Worm (Caenorhabditis elegans): ENCODE results near the gene C33F10.11.

The C33F10.11 gene

DNA sequence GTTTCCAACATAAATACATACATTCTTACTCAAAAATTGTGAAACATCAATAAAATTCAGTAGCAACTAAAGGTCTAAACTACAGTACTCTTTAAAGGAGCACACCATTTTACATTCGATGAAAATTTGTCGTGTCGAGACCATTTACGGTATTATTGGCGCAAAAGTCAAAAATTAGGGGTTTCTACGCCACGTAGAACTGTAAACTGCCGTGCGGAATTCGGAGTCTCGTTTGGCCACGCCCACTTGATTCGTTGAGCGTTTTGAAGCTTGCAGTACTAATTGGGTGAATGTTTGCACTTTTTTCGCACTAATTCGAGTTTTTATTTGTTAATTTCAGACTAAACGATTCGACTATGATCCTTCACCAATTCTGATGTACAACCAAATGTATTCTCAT is 44.0 kb downstream of the C33F10.11 start:
- no peak for TF ChIP-seq him-1 (tag; optimal IDR thresholded peaks at IDR 0.05)
- TF ChIP-seq W03F9.2 (tag; optimal IDR thresholded peaks at IDR 0.05), result no peak
- TF ChIP-seq dao-5 (tag; optimal IDR thresholded peaks at IDR 0.05), result no peak

DNA sequence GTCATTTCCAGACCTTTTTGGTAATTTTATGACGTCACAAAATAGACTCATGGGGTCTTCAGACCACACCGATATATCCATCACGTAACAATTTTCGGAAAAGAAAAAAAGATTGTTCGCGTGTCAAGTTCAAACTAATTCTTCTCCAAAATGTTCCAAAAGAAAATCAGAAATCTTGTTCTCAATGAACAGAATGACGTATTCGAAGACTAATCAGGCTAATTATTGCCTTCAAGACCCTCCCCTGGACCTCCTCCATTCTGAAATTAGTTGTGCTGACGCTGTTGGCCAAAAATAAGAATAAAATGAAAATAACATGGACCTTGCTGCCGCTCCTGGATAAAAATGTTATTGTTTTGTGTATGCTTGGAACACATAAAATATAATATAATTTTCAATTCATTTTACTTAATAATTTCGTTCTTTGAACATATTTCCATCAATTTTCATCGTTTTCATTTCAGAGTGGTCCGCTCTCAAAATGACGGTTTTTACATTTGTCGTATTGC is 44.8 kb downstream of the C33F10.11 start, which contains the start of gene F26G1.15:
Gene F26G1.15, plus strand, starts transcription at position 459 of the 509 bp plus-strand sequence.
- no peak for TF ChIP-seq him-1 (tag; optimal IDR thresholded peaks at IDR 0.05)
- TF ChIP-seq W03F9.2 (tag; optimal IDR thresholded peaks at IDR 0.05), result no peak

DNA sequence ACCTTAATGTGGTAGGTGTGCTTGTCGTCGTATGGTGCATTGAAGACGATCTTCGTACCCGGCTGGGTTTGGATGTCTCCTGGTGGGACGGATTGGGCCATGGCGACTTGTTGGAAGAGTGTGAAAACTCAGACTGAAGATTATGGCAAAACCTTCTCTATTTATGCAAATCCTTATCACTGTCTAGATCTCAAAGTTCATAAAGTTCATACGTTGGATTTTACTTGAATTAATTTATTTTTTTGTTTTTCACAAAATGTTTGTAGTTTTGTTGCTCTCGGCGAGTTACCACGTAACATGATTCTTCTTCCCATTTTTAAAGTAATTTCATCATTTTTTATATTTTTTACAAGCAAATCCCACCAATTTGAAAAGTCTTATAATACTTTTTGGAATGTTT is 48.5 kb downstream of the C33F10.11 start, which contains the start of gene msp-3:
Gene msp-3, minus strand, starts transcription at position 101 of the 400 bp plus-strand sequence.
- no peak for TF ChIP-seq dao-5 (tag; optimal IDR thresholded peaks at IDR 0.05)
- TF ChIP-seq W03F9.2 (tag; optimal IDR thresholded peaks at IDR 0.05), result no peak
- no peak for TF ChIP-seq him-1 (tag; optimal IDR thresholded peaks at IDR 0.05)

DNA sequence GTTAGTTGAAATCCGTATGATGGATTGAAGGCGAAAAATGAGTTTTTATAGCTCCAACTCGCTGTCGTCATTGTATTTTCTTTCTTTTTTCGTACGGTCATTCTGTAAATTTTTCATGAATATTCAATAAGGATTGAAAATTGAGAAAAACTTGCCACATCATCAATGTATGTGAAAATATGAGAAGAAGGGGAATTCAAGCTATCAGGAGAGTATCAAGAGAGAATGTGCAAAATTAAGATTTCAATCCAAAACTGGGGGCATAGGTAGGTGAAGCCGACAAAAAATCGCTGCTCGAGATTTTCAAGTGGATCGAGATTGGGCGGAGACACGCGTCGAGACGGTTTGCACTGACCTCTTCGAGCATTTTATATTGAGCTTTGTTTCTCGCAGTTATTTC is 50.2 kb downstream of the C33F10.11 start, which contains the start of gene nep-12:
Gene nep-12, minus strand, starts transcription at position 101 of the 400 bp plus-strand sequence.
- TF ChIP-seq dao-5 (tag; optimal IDR thresholded peaks at IDR 0.05) (no peak), W03F9.2 (tag; optimal IDR thresholded peaks at IDR 0.05) (no peak), him-1 (tag; optimal IDR thresholded peaks at IDR 0.05) (no peak)
